Worm (Caenorhabditis elegans) whole organism, L4 larva: ENCODE results near the gene lst-6.
A peak's percentile ranks its signal among the peaks of the same experiment; 100 is the strongest.

Experiments
- F26F4.8 ChIP-seq: fragments of 200-800 bp; sonication (Bioruptor generic); conservative IDR thresholded peaks from 2 replicates; pipeline ENCODE4 v1.3.6; 2022; ENCODE audit warnings: missing genetic modification characterization, missing compliant biosample characterization
- F44E2.7 ChIP-seq: fragments of 200-800 bp; sonication (Bioruptor generic); IDR thresholded peaks from 2 replicates; pipeline ENCODE4 v2.1.2; 2022; ENCODE audit warnings: missing genetic modification characterization, missing compliant biosample characterization
- T20F7.1 ChIP-seq: fragments of 200-800 bp; sonication (Bioruptor generic); optimal IDR thresholded peaks from 2 replicates; lab custom pipeline; 2018; ENCODE audit warnings: mild to moderate bottlenecking, missing genetic modification characterization, missing compliant biosample characterization
- Y105C5A.15 ChIP-seq: fragments of 200-800 bp; sonication (Bioruptor generic); IDR thresholded peaks from 2 replicates; pipeline ENCODE4 v1.3.6; 2022; ENCODE audit warnings: missing genetic modification characterization, missing compliant biosample characterization
- Y48G9A.11 ChIP-seq: fragments of 200-800 bp; sonication (Bioruptor generic); IDR thresholded peaks from 2 replicates; pipeline ENCODE4 v1.3.6; 2022; ENCODE audit warnings: missing genetic modification reagents, missing genetic modification characterization, missing compliant biosample characterization
- ZK546.5 ChIP-seq, 2 experiments: sonication (generic microtip); optimal IDR thresholded peaks; 2 replicates each; lab custom pipeline; 2017; ENCODE audit warnings: missing biosample characterization in 2 of 2, missing genetic modification characterization in 2 of 2
- aha-1 ChIP-seq: fragments of 150-350 bp; peaks from one replicate; lab custom pipeline; 2014; ENCODE audit warnings: missing biosample characterization, missing genetic modification characterization
- ama-1 ChIP-seq: fragments of 150-350 bp; optimal IDR thresholded peaks from 2 replicates; lab custom pipeline; 2014; ENCODE audit warnings: inconsistent platforms, mixed read lengths
- arid-1 ChIP-seq: fragments of 200-800 bp; sonication (Bioruptor generic); conservative IDR thresholded peaks from 2 replicates; pipeline ENCODE4 v1.3.6; 2022; ENCODE audit warnings: missing genetic modification reagents, missing genetic modification characterization, missing compliant biosample characterization
- ceh-28 ChIP-seq: fragments of 150-350 bp; optimal IDR thresholded peaks from 2 replicates; lab custom pipeline; 2014; ENCODE audit warnings: missing biosample characterization, missing genetic modification reagents, missing genetic modification characterization
- ceh-82 ChIP-seq: sonication (generic microtip); optimal IDR thresholded peaks from 2 replicates; lab custom pipeline; 2017; ENCODE audit warnings: missing biosample characterization, missing genetic modification characterization
- daf-16 ChIP-seq, 3 experiments: sonication (generic microtip); optimal IDR thresholded peaks; 2 replicates each; lab custom pipeline; 2016 to 2017; ENCODE audit warnings: missing genetic modification characterization in 3 of 3, missing genetic modification reagents in 3 of 3, mild to moderate bottlenecking in 2 of 3, missing compliant biosample characterization in 2 of 3, missing biosample characterization in 1 of 3, moderate library complexity in 1 of 3
- dmd-6 ChIP-seq: fragments of 200-800 bp; sonication (Bioruptor generic); IDR thresholded peaks from 2 replicates; pipeline ENCODE4 v1.3.6; 2022; ENCODE audit warnings: missing genetic modification reagents, missing genetic modification characterization, missing compliant biosample characterization
- dve-1 ChIP-seq: sonication (generic microtip); optimal IDR thresholded peaks from 2 replicates; lab custom pipeline; 2017; ENCODE audit warnings: antibody characterized with exemption, mild to moderate bottlenecking, missing genetic modification characterization, missing compliant biosample characterization; ENCODE audit not compliant: insufficient read depth
- fos-1 ChIP-seq: fragments of 150-350 bp; optimal IDR thresholded peaks from 2 replicates; lab custom pipeline; 2014; ENCODE audit warnings: missing biosample characterization, missing genetic modification characterization
- hif-1 ChIP-seq, 2 experiments: sonication (generic microtip); optimal IDR thresholded peaks; 2 replicates each; lab custom pipeline; 2016 to 2017; ENCODE audit warnings: missing compliant biosample characterization in 2 of 2, missing genetic modification characterization in 2 of 2, missing genetic modification reagents in 2 of 2, missing genotype in 2 of 2, mild to moderate bottlenecking in 1 of 2
- hlh-11 ChIP-seq: fragments of 200-800 bp; sonication (Bioruptor generic); optimal IDR thresholded peaks from 2 replicates; lab custom pipeline; 2018; ENCODE audit warnings: mild to moderate bottlenecking, missing genetic modification characterization, missing compliant biosample characterization
- hlh-30 ChIP-seq: sonication (generic microtip); optimal IDR thresholded peaks from 2 replicates; lab custom pipeline; 2017; ENCODE audit warnings: antibody characterized with exemption, mild to moderate bottlenecking, missing genetic modification characterization, missing compliant biosample characterization; ENCODE audit not compliant: insufficient read depth
- lin-13 ChIP-seq: fragments of 150-350 bp; optimal IDR thresholded peaks from 2 replicates; lab custom pipeline; 2014; ENCODE audit warnings: missing biosample characterization, missing genetic modification reagents, missing genetic modification characterization
- lin-38 ChIP-seq: fragments of 200-800 bp; sonication (Bioruptor generic); IDR thresholded peaks from 2 replicates; pipeline ENCODE4 v1.3.6; 2022; ENCODE audit warnings: missing genetic modification reagents, missing genetic modification characterization, missing compliant biosample characterization
- lir-3 ChIP-seq: sonication (generic microtip); optimal IDR thresholded peaks from 2 replicates; lab custom pipeline; 2016; ENCODE audit warnings: mild to moderate bottlenecking, missing genetic modification characterization, missing compliant biosample characterization
- lsy-2 ChIP-seq, 2 experiments: fragments of 150-350 bp in 1 of 2; sonication (generic microtip) in 1 of 2; optimal IDR thresholded peaks; 2 replicates each; lab custom pipeline; 2014 to 2017; ENCODE audit warnings: missing biosample characterization in 2 of 2, missing genetic modification characterization in 2 of 2
- madf-9 ChIP-seq: fragments of 200-800 bp; sonication (Bioruptor generic); conservative IDR thresholded peaks from 2 replicates; pipeline ENCODE4 v1.3.6; 2022; ENCODE audit warnings: missing genetic modification reagents, missing genetic modification characterization, missing compliant biosample characterization
- mdl-1 ChIP-seq, 2 experiments: fragments of 150-350 bp in 1 of 2; sonication (generic microtip) in 1 of 2; optimal IDR thresholded peaks; 2 replicates each; lab custom pipeline; 2014 to 2017; ENCODE audit warnings: missing biosample characterization in 2 of 2, missing genetic modification characterization in 2 of 2
- mep-1 ChIP-seq: fragments of 150-350 bp; sonication (generic microtip); optimal IDR thresholded peaks from 3 replicates; lab custom pipeline; 2014; ENCODE audit warnings: missing biosample characterization, missing genetic modification characterization
- nhr-28 ChIP-seq: fragments of 150-350 bp; optimal IDR thresholded peaks from 2 replicates; lab custom pipeline; 2014; ENCODE audit warnings: missing biosample characterization, missing genetic modification characterization
- nhr-48 ChIP-seq: sonication (generic microtip); optimal IDR thresholded peaks from 2 replicates; lab custom pipeline; 2016; ENCODE audit warnings: mild to moderate bottlenecking, missing genetic modification characterization, missing compliant biosample characterization
- nhr-77 ChIP-seq: fragments of 150-350 bp; optimal IDR thresholded peaks from 2 replicates; lab custom pipeline; 2014; ENCODE audit warnings: missing biosample characterization, missing genetic modification characterization
- php-3 ChIP-seq: fragments of 200-800 bp; sonication (Bioruptor generic); IDR thresholded peaks from 2 replicates; pipeline ENCODE4 v1.3.6; 2022; ENCODE audit warnings: missing genetic modification reagents, missing genetic modification characterization, missing compliant biosample characterization
- pqm-1 ChIP-seq: sonication (generic microtip); optimal IDR thresholded peaks from 2 replicates; lab custom pipeline; 2017; ENCODE audit warnings: missing biosample characterization, missing genetic modification characterization
- snpc-1.2 ChIP-seq: fragments of 200-800 bp; sonication (Bioruptor generic); IDR thresholded peaks from 2 replicates; pipeline ENCODE4 v1.3.6; 2022; ENCODE audit warnings: missing genetic modification reagents, missing genetic modification characterization, missing compliant biosample characterization
- spr-3 ChIP-seq: fragments of 200-800 bp; sonication (Bioruptor generic); optimal IDR thresholded peaks from 2 replicates; lab custom pipeline; 2018; ENCODE audit warnings: mild to moderate bottlenecking, missing genetic modification characterization, missing compliant biosample characterization
- unc-130 ChIP-seq: sonication (generic microtip); optimal IDR thresholded peaks from 2 replicates; lab custom pipeline; 2016; ENCODE audit warnings: missing genetic modification reagents, missing genetic modification characterization, missing compliant biosample characterization
- unc-39 ChIP-seq: sonication (generic microtip); optimal IDR thresholded peaks from 2 replicates; lab custom pipeline; 2017; ENCODE audit warnings: missing biosample characterization, missing genetic modification characterization
- unc-62 ChIP-seq, 3 experiments: fragments of 150-350 bp in 1 of 3; sonication (generic microtip); optimal IDR thresholded peaks in 2 of 3; peaks in 1 of 3; 1 replicate in 1 of 3; 2 replicates in 2 of 3; lab custom pipeline; 2014 to 2017; ENCODE audit warnings: missing biosample characterization in 3 of 3, missing genetic modification characterization in 3 of 3, missing genetic modification reagents in 3 of 3, missing genotype in 1 of 3
- zag-1 ChIP-seq: fragments of 150-350 bp; optimal IDR thresholded peaks from 2 replicates; lab custom pipeline; 2014; ENCODE audit warnings: missing biosample characterization, missing genetic modification characterization
- zip-2 ChIP-seq: fragments of 150-350 bp; optimal IDR thresholded peaks from 2 replicates; lab custom pipeline; 2014; ENCODE audit warnings: missing biosample characterization, missing genetic modification characterization

The lst-6 gene

DNA sequence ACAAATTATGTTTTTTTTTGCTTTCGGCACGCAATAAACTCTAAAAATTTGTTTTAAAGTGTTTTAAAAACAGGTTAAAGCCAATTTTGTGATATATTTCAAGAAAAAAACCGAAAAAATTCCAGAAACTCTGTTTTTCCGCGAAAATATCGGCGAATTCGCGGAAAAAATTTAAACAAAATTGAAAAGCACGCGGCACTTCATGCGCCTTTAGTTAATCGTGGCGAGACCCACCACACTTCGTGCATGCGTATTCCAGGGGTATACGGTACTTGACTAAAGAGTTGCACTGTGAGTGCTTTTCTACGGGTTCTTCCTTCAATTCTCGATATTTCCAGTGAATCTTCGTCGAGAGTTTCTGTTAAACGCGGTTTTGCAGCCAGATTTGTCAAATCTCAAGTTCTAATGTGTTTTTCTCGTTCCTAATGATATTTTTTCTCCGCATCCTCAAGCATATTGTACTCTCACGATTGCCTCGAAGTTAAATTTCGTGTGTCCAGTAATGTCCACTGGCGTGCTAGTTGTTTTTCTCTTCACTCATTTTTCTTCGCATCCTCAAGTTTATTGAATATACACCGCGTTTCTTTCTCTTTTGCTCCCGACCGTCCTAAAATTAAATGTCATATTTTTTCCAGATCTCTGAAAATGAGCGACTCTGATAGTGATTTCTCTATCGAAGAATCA, 15.5 kb upstream of the lst-6 start, which contains the start of gene cin-4:
cin-4 (plus strand) TSS at position 634 of the 684 bp plus-strand sequence.
- TF ChIP-seq lin-38 (GFP tag; lab: Robert Waterston, UW): peak; percentile 54
- TF ChIP-seq fos-1 (tag; lab: Kevin White, UChicago): no peak
- TF ChIP-seq ZK546.5 (tag; optimal IDR thresholded peaks at IDR 0.05; lab: Kevin White, UChicago): no peak
- TF ChIP-seq Y48G9A.11: peak; percentile 47; the same call in 1 of the 2 replicates
- TF ChIP-seq unc-130 (GFP tag; lab: Kevin White, UChicago): peak; percentile 42

DNA sequence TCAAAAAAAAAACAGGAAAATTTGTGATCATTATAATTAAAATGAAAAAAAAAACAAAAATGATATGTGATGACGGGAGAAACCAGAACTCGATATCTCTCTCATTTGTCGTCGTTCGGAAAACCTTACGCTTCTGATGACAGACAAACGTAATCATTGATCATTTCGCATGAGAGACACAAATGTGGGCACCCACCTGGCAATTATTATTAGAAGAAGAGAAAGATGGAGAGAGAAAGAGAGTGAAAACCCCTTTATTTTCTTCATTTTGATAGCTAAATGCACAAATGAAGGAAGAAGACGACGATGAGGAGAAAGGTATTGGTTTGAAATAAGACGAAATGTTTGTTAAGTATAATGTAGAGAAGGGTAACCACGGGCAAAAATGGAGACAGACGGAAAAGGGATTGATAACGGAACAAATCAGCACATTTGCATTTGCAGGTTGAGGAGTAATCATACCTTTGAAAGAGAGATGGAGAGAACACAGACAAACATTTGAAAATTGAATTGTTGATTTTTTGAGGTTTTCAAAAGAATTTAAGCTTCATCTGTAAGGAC, 8.9 kb upstream of the lst-6 start:
- TF ChIP-seq mdl-1 (tag; optimal IDR thresholded peaks at IDR 0.05; lab: Kevin White, UChicago) (peak in 1 of 2 experiments; percentile 14), nhr-28 (tag; lab: Kevin White, UChicago) (peak; percentile 62), unc-62 (GFP tag; optimal IDR thresholded peaks at IDR 0.05 in 1 of 2; lab: Kevin White, UChicago) (peak in 1 of 2 experiments; percentile 95), unc-62 (tag; optimal IDR thresholded peaks at IDR 0.05; lab: Kevin White, UChicago) (no peak), mep-1 (tag; lab: Kevin White, UChicago) (no peak), ceh-82 (tag; lab: Kevin White, UChicago) (no peak), T20F7.1 (GFP tag; lab: Kevin White, UChicago) (peak; percentile 52), lsy-2 (tag; optimal IDR thresholded peaks at IDR 0.05; lab: Kevin White, UChicago) (no peak), hlh-11 (tag; lab: Kevin White, UChicago) (peak; percentile 63), F44E2.7 (GFP tag; lab: Robert Waterston, UW) (no peak), dve-1 (tag; lab: Kevin White, UChicago) (peak; percentile 37), nhr-48 (tag; lab: Kevin White, UChicago) (no peak), dmd-6 (GFP tag; lab: Robert Waterston, UW) (peak; percentile 71), daf-16 (GFP tag; optimal IDR thresholded peaks at IDR 0.05; lab: Kevin White, UChicago) (no peak), daf-16 (tag; optimal IDR thresholded peaks at IDR 0.05; lab: Kevin White, UChicago) (peak; percentile 69), hlh-30 (peak; percentile 11), unc-39 (tag; lab: Kevin White, UChicago) (no peak), ceh-28 (no peak), nhr-77 (tag; lab: Kevin White, UChicago) (peak; percentile 64), php-3 (0 out of 2 replicates have a peak, but pooled peaks have one; percentile 25), madf-9 (GFP tag; lab: Robert Waterston, UW) (no peak), snpc-1.2 (no peak), spr-3 (GFP tag; lab: Kevin White, UChicago) (no peak), aha-1 (tag; lab: Kevin White, UChicago) (peak; percentile 93), pqm-1 (peak; percentile 70), F26F4.8 (GFP tag; lab: Robert Waterston, UW) (no peak)

DNA sequence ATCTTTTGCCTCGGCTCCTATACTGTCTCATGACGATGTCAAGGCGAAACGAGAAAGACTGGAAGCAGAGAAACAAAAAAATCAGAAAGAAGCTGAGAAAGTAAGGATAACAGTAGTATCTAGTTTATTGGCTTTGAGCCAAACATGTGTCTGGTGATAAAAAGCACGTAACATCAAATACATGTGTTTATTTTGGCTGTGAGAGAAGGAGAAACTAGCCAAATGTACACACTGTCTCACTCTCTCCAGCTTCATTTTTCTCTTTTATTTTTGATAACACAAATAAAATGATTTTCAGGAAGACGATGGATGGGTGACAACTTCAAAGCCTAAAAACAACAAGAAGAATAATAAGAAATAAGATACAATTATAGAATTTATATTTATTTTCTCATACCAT, 7.2 kb upstream of the lst-6 start:
- TF ChIP-seq Y105C5A.15: no peak
- no peak for TF ChIP-seq zip-2
- no peak for TF ChIP-seq arid-1 (GFP tag; lab: Robert Waterston, UW)
- no peak for TF ChIP-seq daf-16 (GFP tag; optimal IDR thresholded peaks at IDR 0.05; lab: Kevin White, UChicago)
- peak; percentile 12 for TF ChIP-seq daf-16 (tag; optimal IDR thresholded peaks at IDR 0.05; lab: Kevin White, UChicago)
- TF ChIP-seq zag-1 (tag; lab: Kevin White, UChicago): no peak
- TF ChIP-seq lin-13 (GFP tag; lab: Kevin White, UChicago): no peak
- no peak for TF ChIP-seq lir-3 (tag; lab: Kevin White, UChicago)
- peak in 1 of 2 experiments; percentile 26 for TF ChIP-seq hif-1 (tag; optimal IDR thresholded peaks at IDR 0.05; lab: Kevin White, UChicago)
- TF ChIP-seq ama-1 (lab: Kevin White, UChicago): no peak
